Worm (Caenorhabditis elegans): Measurements from ENCODE around the gene metl-18.

ce11 chrIII:3431385-3431784 lies 5.8 kb downstream of the metl-18 start, which contains the start of gene K01A11.1:
- no peak for TF ChIP-seq F33H1.4 (GFP tag; IDR thresholded peaks at IDR 0.05)
- no peak for TF ChIP-seq lin-54 (GFP tag; optimal IDR thresholded peaks at IDR 0.05)
- TF ChIP-seq ets-4 (GFP tag; optimal IDR thresholded peaks at IDR 0.05): no peak
- no peak for TF ChIP-seq B0019.2 (GFP tag; conservative IDR thresholded peaks at IDR 0.05)
- no peak for TF ChIP-seq sea-2 (GFP tag; IDR thresholded peaks at IDR 0.05)
- no peak for TF ChIP-seq ztf-28 (GFP tag; IDR thresholded peaks at IDR 0.05)
- TF ChIP-seq C06A6.2 (GFP tag; conservative IDR thresholded peaks at IDR 0.05): no peak
- TF ChIP-seq egl-44 (GFP tag; IDR thresholded peaks at IDR 0.05): no peak
- TF ChIP-seq B0035.1 (tag; optimal IDR thresholded peaks at IDR 0.05): no peak
- no peak for TF ChIP-seq rcor-1 (GFP tag; IDR thresholded peaks at IDR 0.05)
- TF ChIP-seq ama-1 (optimal IDR thresholded peaks at IDR 0.05): no peak
- no peak for TF ChIP-seq ama-1 (GFP tag; optimal IDR thresholded peaks at IDR 0.05)
- no peak for TF ChIP-seq nhr-90 (tag; optimal IDR thresholded peaks at IDR 0.05)
- TF ChIP-seq nfya-1 (tag; optimal IDR thresholded peaks at IDR 0.05; ENCODE audit: borderline replicate concordance, insufficient read depth): no peak
- TF ChIP-seq ztf-22 (GFP tag; optimal IDR thresholded peaks at IDR 0.05): no peak
